Worm (Caenorhabditis elegans): ENCODE results near the gene dnj-7.

- TF ChIP-seq med-1 (GFP tag; optimal IDR thresholded peaks at IDR 0.05; ENCODE audit: insufficient read depth) (no peak), klf-2 (GFP tag; conservative IDR thresholded peaks at IDR 0.05) (no peak), ztf-23 (GFP tag; IDR thresholded peaks at IDR 0.05) (no peak)
Observed at ce11 chrX:7210467-7211107, 16.2 kb downstream of the dnj-7 start.
